Fruit fly (Drosophila melanogaster): ENCODE measurements around the gene CG43117.

CG43117 gene

dm6 chr3R:26478644-26479043, 24.1 kb downstream of the CG43117 start:
- TF ChIP-seq EcR (GFP tag; optimal IDR thresholded peaks at IDR 0.05) (no peak), CG10348 (GFP tag; IDR thresholded peaks at IDR 0.05) (no peak), CG15710 (tag; optimal IDR thresholded peaks at IDR 0.05) (no peak), CG12605 (GFP tag; IDR thresholded peaks at IDR 0.05) (no peak), rn (GFP tag; IDR thresholded peaks at IDR 0.05) (no peak), CG4496 (GFP tag; IDR thresholded peaks at IDR 0.05) (no peak), gl (tag; optimal IDR thresholded peaks at IDR 0.05) (no peak), Snoo (tag; optimal IDR thresholded peaks at IDR 0.05) (no peak), CG9948 (tag; optimal IDR thresholded peaks at IDR 0.05) (no peak), Ets98B (GFP tag; IDR thresholded peaks at IDR 0.05) (no peak), Pif1A (GFP tag; optimal IDR thresholded peaks at IDR 0.05) (no peak), CG17806 (tag; optimal IDR thresholded peaks at IDR 0.05) (no peak), CG34367 (tag; optimal IDR thresholded peaks at IDR 0.05) (no peak), fd96Ca (GFP tag; IDR thresholded peaks at IDR 0.05) (no peak), CG32121 (GFP tag; IDR thresholded peaks at IDR 0.05) (no peak)

- TF ChIP-seq CG17806 (tag; optimal IDR thresholded peaks at IDR 0.05) (peak; percentile 43), fd96Ca (GFP tag; IDR thresholded peaks at IDR 0.05) (peak; percentile 75), CG32121 (GFP tag; IDR thresholded peaks at IDR 0.05) (peak; percentile 48; the same call in 1 of the 2 replicates), Pif1A (GFP tag; optimal IDR thresholded peaks at IDR 0.05) (peak; percentile 39), CG10348 (GFP tag; IDR thresholded peaks at IDR 0.05) (no peak), gl (tag; optimal IDR thresholded peaks at IDR 0.05) (no peak), CG9948 (tag; optimal IDR thresholded peaks at IDR 0.05) (peak; percentile 24), CG34367 (tag; optimal IDR thresholded peaks at IDR 0.05) (no peak), Pif1B (GFP tag; optimal IDR thresholded peaks at IDR 0.05) (no peak), Snoo (tag; optimal IDR thresholded peaks at IDR 0.05) (no peak), CG4496 (GFP tag; IDR thresholded peaks at IDR 0.05) (peak; percentile 76), CG13204 (GFP tag; optimal IDR thresholded peaks at IDR 0.05) (no peak), CG14655 (GFP tag; optimal IDR thresholded peaks at IDR 0.05) (peak; percentile 71), CG8159 (tag; optimal IDR thresholded peaks at IDR 0.05) (no peak), rn (GFP tag; IDR thresholded peaks at IDR 0.05) (no peak), CG15710 (tag; optimal IDR thresholded peaks at IDR 0.05) (no peak), CG8301 (tag; optimal IDR thresholded peaks at IDR 0.05) (peak; percentile 60), CG12605 (GFP tag; IDR thresholded peaks at IDR 0.05) (0 out of 2 replicates have a peak, but pooled peaks have one; percentile 25), Ets98B (GFP tag; IDR thresholded peaks at IDR 0.05) (peak; percentile 62; the same call in 1 of the 2 replicates), D1 (tag; optimal IDR thresholded peaks at IDR 0.05) (no peak)
Observed at dm6 chr3R:26479208-26479607, 24.6 kb downstream of the CG43117 start.

- TF ChIP-seq CG8301 (tag; optimal IDR thresholded peaks at IDR 0.05): peak; percentile 49
- TF ChIP-seq rn (GFP tag; IDR thresholded peaks at IDR 0.05): no peak
- no peak for TF ChIP-seq CG32121 (GFP tag; IDR thresholded peaks at IDR 0.05)
- no peak for TF ChIP-seq CG17806 (tag; optimal IDR thresholded peaks at IDR 0.05)
- peak; percentile 57 for TF ChIP-seq CG14655 (GFP tag; optimal IDR thresholded peaks at IDR 0.05)
Observed at dm6 chr3R:26480362-26480761, 25.8 kb downstream of the CG43117 start.

- TF ChIP-seq Pif1A (GFP tag; optimal IDR thresholded peaks at IDR 0.05) (peak; percentile 10), CG8301 (tag; optimal IDR thresholded peaks at IDR 0.05) (peak; percentile 73), CG14655 (GFP tag; optimal IDR thresholded peaks at IDR 0.05) (peak; percentile 68), Snoo (tag; optimal IDR thresholded peaks at IDR 0.05) (no peak)
Observed at dm6 chr3R:26481231-26481630, 26.6 kb downstream of the CG43117 start.

dm6 chr3R:26483657-26484056, 29.1 kb downstream of the CG43117 start:
- TF ChIP-seq CG15710 (tag; optimal IDR thresholded peaks at IDR 0.05): peak; percentile 9
- TF ChIP-seq CG10348 (GFP tag; IDR thresholded peaks at IDR 0.05): no peak
- no peak for TF ChIP-seq CG13204 (GFP tag; optimal IDR thresholded peaks at IDR 0.05)
- no peak for TF ChIP-seq CG34367 (tag; optimal IDR thresholded peaks at IDR 0.05)
- TF ChIP-seq fd96Ca (GFP tag; IDR thresholded peaks at IDR 0.05): no peak
- TF ChIP-seq D1 (tag; optimal IDR thresholded peaks at IDR 0.05): no peak
- no peak for TF ChIP-seq EcR (GFP tag; optimal IDR thresholded peaks at IDR 0.05)
- TF ChIP-seq Ets98B (GFP tag; IDR thresholded peaks at IDR 0.05): 0 out of 2 replicates have a peak, but pooled peaks have one; percentile 8
- TF ChIP-seq Pif1A (GFP tag; optimal IDR thresholded peaks at IDR 0.05): peak; percentile 17
- TF ChIP-seq CG9948 (tag; optimal IDR thresholded peaks at IDR 0.05): peak; percentile 21
- TF ChIP-seq CG17806 (tag; optimal IDR thresholded peaks at IDR 0.05): peak; percentile 41
- peak; percentile 40 for TF ChIP-seq Snoo (tag; optimal IDR thresholded peaks at IDR 0.05)
- TF ChIP-seq CG8159 (tag; optimal IDR thresholded peaks at IDR 0.05): peak; percentile 51
- TF ChIP-seq CG14655 (GFP tag; optimal IDR thresholded peaks at IDR 0.05): peak; percentile 41
- TF ChIP-seq Pif1B (GFP tag; optimal IDR thresholded peaks at IDR 0.05): no peak
- TF ChIP-seq CG8301 (tag; optimal IDR thresholded peaks at IDR 0.05): peak; percentile 20
- no peak for TF ChIP-seq gl (tag; optimal IDR thresholded peaks at IDR 0.05)
- no peak for TF ChIP-seq CG4496 (GFP tag; IDR thresholded peaks at IDR 0.05)
- TF ChIP-seq CG32121 (GFP tag; IDR thresholded peaks at IDR 0.05): peak; percentile 49; the same call in 1 of the 2 replicates

- no peak for TF ChIP-seq gl (tag; optimal IDR thresholded peaks at IDR 0.05)
- TF ChIP-seq CG9948 (tag; optimal IDR thresholded peaks at IDR 0.05): peak; percentile 23
- no peak for TF ChIP-seq CG12605 (GFP tag; IDR thresholded peaks at IDR 0.05)
- TF ChIP-seq rn (GFP tag; IDR thresholded peaks at IDR 0.05): no peak
- peak; percentile 42 for TF ChIP-seq CG14655 (GFP tag; optimal IDR thresholded peaks at IDR 0.05)
- no peak for TF ChIP-seq CG10348 (GFP tag; IDR thresholded peaks at IDR 0.05)
- TF ChIP-seq Pif1B (GFP tag; optimal IDR thresholded peaks at IDR 0.05): peak; percentile 35
- TF ChIP-seq Ets98B (GFP tag; IDR thresholded peaks at IDR 0.05): no peak
- TF ChIP-seq CG8159 (tag; optimal IDR thresholded peaks at IDR 0.05): peak; percentile 19
- peak; percentile 15 for TF ChIP-seq Snoo (tag; optimal IDR thresholded peaks at IDR 0.05)
- no peak for TF ChIP-seq EcR (GFP tag; optimal IDR thresholded peaks at IDR 0.05)
- TF ChIP-seq CG32121 (GFP tag; IDR thresholded peaks at IDR 0.05): no peak
- peak; percentile 4 for TF ChIP-seq Pif1A (GFP tag; optimal IDR thresholded peaks at IDR 0.05)
- TF ChIP-seq CG13204 (GFP tag; optimal IDR thresholded peaks at IDR 0.05): no peak
- no peak for TF ChIP-seq fd96Ca (GFP tag; IDR thresholded peaks at IDR 0.05)
- TF ChIP-seq CG4496 (GFP tag; IDR thresholded peaks at IDR 0.05): 0 out of 3 replicates have a peak, but pooled peaks have one; percentile 18
- no peak for TF ChIP-seq CG34367 (tag; optimal IDR thresholded peaks at IDR 0.05)
- TF ChIP-seq CG15710 (tag; optimal IDR thresholded peaks at IDR 0.05): peak; percentile 3
- peak; percentile 22 for TF ChIP-seq CG17806 (tag; optimal IDR thresholded peaks at IDR 0.05)
- TF ChIP-seq D1 (tag; optimal IDR thresholded peaks at IDR 0.05): no peak
- peak; percentile 0 for TF ChIP-seq CG8301 (tag; optimal IDR thresholded peaks at IDR 0.05)
Observed at dm6 chr3R:26484511-26484910, 29.9 kb downstream of the CG43117 start.
